Fruit fly (Drosophila melanogaster) Kc167 (cell line): ENCODE results near the gene CG42869.

Source experiments
- h ChIP-seq: fragments of >200 bp; optimal IDR thresholded peaks from 3 replicates; lab custom pipeline; 2018; ENCODE audit warnings: missing external identifiers
- insv ChIP-seq: fragments of >200 bp; optimal IDR thresholded peaks from 3 replicates; lab custom pipeline; 2018; ENCODE audit warnings: missing external identifiers

- TF ChIP-seq insv (lab: Kevin White, UChicago): no peak
- no peak for TF ChIP-seq h (lab: Kevin White, UChicago)
These were observed 37.8 kb downstream of the CG42869 start for dm6 chr3R:21698895-21699300.
